Worm (Caenorhabditis elegans) whole organism, L1 larva: ENCODE data around the gene fdgt-2.

Experiments used
- fkh-4 ChIP-seq: sonication (generic microtip); optimal IDR thresholded peaks from 2 replicates; lab custom pipeline; 2016; ENCODE audit warnings: missing compliant biosample characterization, missing genetic modification characterization, borderline replicate concordance
- snpc-4 ChIP-seq: fragments of 150-350 bp; optimal IDR thresholded peaks from 2 replicates; lab custom pipeline; 2014; ENCODE audit warnings: missing biosample characterization, missing genetic modification characterization

- no peak for TF ChIP-seq snpc-4 (tag; lab: Kevin White, UChicago)
- TF ChIP-seq fkh-4 (tag; lab: Kevin White, UChicago), result no peak
Measured at ce11 chrII:8440097-8440496, 22.7 kb downstream of the fdgt-2 start.
